Worm (Caenorhabditis elegans) whole organism, late embryonic: ENCODE measurements around the gene hrpa-1.
A peak's percentile ranks its signal among the peaks of the same experiment; 100 is the strongest.

ENCODE experiments used
- C38D4.7 ChIP-seq: fragments of 200-800 bp; sonication (Bioruptor generic); optimal IDR thresholded peaks from 2 replicates; lab custom pipeline; 2018; ENCODE audit warnings: mild to moderate bottlenecking, missing genetic modification characterization, moderate library complexity, missing compliant biosample characterization
- K09A11.1 ChIP-seq: sonication (generic microtip); optimal IDR thresholded peaks from 2 replicates; lab custom pipeline; 2017; ENCODE audit warnings: antibody characterized with exemption, mild to moderate bottlenecking, missing genetic modification characterization, missing compliant biosample characterization; ENCODE audit not compliant: insufficient read depth
- ahr-1 ChIP-seq: sonication (generic microtip); optimal IDR thresholded peaks from 2 replicates; lab custom pipeline; 2016; ENCODE audit warnings: missing genetic modification characterization, missing compliant biosample characterization
- ceh-14 ChIP-seq: sonication (generic microtip); optimal IDR thresholded peaks from 2 replicates; lab custom pipeline; 2016; ENCODE audit warnings: missing genotype, missing genetic modification characterization, missing compliant biosample characterization
- ceh-19 ChIP-seq: fragments of 200-800 bp; sonication (Bioruptor generic); optimal IDR thresholded peaks from 2 replicates; lab custom pipeline; 2018; ENCODE audit warnings: mild to moderate bottlenecking, missing genetic modification characterization, missing compliant biosample characterization
- ceh-24 ChIP-seq: sonication (generic microtip); optimal IDR thresholded peaks from 2 replicates; lab custom pipeline; 2016; ENCODE audit warnings: mild to moderate bottlenecking, missing genetic modification characterization, missing compliant biosample characterization
- ceh-30 ChIP-seq: fragments of 150-350 bp; optimal IDR thresholded peaks from 2 replicates; lab custom pipeline; 2014; ENCODE audit warnings: missing biosample characterization, missing genetic modification characterization
- ceh-34 ChIP-seq: sonication (generic microtip); optimal IDR thresholded peaks from 2 replicates; lab custom pipeline; 2016; ENCODE audit warnings: mild to moderate bottlenecking, missing genetic modification characterization, missing compliant biosample characterization
- ceh-45 ChIP-seq: fragments of 200-800 bp; sonication (Bioruptor generic); IDR thresholded peaks from 2 replicates; pipeline ENCODE4 v1.3.6; 2022; ENCODE audit warnings: missing genetic modification reagents, missing genetic modification characterization, missing compliant biosample characterization
- ceh-48 ChIP-seq: sonication (generic microtip); optimal IDR thresholded peaks from 2 replicates; lab custom pipeline; 2016; ENCODE audit warnings: missing genetic modification characterization, inconsistent platforms, missing compliant biosample characterization
- che-1 ChIP-seq: sonication (generic microtip); optimal IDR thresholded peaks from 2 replicates; lab custom pipeline; 2016; ENCODE audit warnings: mild to moderate bottlenecking, missing genetic modification characterization, missing compliant biosample characterization
- dmd-4 ChIP-seq: sonication (generic microtip); optimal IDR thresholded peaks from 2 replicates; lab custom pipeline; 2016; ENCODE audit warnings: borderline replicate concordance, missing genetic modification characterization, missing compliant biosample characterization
- dve-1 ChIP-seq: sonication (generic microtip); optimal IDR thresholded peaks from 2 replicates; lab custom pipeline; 2017; ENCODE audit warnings: antibody characterized with exemption, mild to moderate bottlenecking, missing genetic modification characterization, missing compliant biosample characterization
- elt-2 ChIP-seq: sonication (generic microtip); optimal IDR thresholded peaks from 2 replicates; lab custom pipeline; 2016; ENCODE audit warnings: missing genetic modification reagents, missing genetic modification characterization, missing compliant biosample characterization
- elt-4 ChIP-seq: sonication (generic microtip); optimal IDR thresholded peaks from 2 replicates; lab custom pipeline; 2016; ENCODE audit warnings: missing genetic modification characterization, missing compliant biosample characterization
- ets-4 ChIP-seq: sonication (generic microtip); optimal IDR thresholded peaks from 2 replicates; lab custom pipeline; 2016; ENCODE audit warnings: missing genetic modification characterization, missing compliant biosample characterization
- fax-1 ChIP-seq: sonication (generic microtip); optimal IDR thresholded peaks from 2 replicates; lab custom pipeline; 2016; ENCODE audit warnings: missing genotype, missing genetic modification characterization, missing compliant biosample characterization
- fkh-6 ChIP-seq: sonication (generic microtip); optimal IDR thresholded peaks from 2 replicates; lab custom pipeline; 2016; ENCODE audit warnings: missing genetic modification characterization, missing compliant biosample characterization
- gmeb-2 ChIP-seq: sonication (generic microtip); optimal IDR thresholded peaks from 2 replicates; lab custom pipeline; 2016; ENCODE audit warnings: missing genetic modification characterization, inconsistent platforms, missing compliant biosample characterization
- hlh-15 ChIP-seq: sonication (generic microtip); optimal IDR thresholded peaks from 2 replicates; lab custom pipeline; 2016; ENCODE audit warnings: missing genetic modification characterization, missing compliant biosample characterization
- hlh-30 ChIP-seq: sonication (generic microtip); optimal IDR thresholded peaks from 2 replicates; lab custom pipeline; 2017; ENCODE audit warnings: antibody characterized with exemption, missing genetic modification characterization, missing compliant biosample characterization; ENCODE audit not compliant: insufficient read depth
- hlh-8 ChIP-seq: sonication (generic microtip); optimal IDR thresholded peaks from 2 replicates; lab custom pipeline; 2016; ENCODE audit warnings: missing genotype, missing genetic modification characterization, missing compliant biosample characterization
- lim-6 ChIP-seq: sonication (generic microtip); optimal IDR thresholded peaks from 2 replicates; lab custom pipeline; 2016; ENCODE audit warnings: missing genetic modification characterization, missing compliant biosample characterization
- lin-11 ChIP-seq: fragments of 200-800 bp; sonication (Bioruptor generic); optimal IDR thresholded peaks from 2 replicates; lab custom pipeline; 2018; ENCODE audit warnings: mild to moderate bottlenecking, missing genetic modification characterization, missing compliant biosample characterization
- madf-2 ChIP-seq: sonication (generic microtip); optimal IDR thresholded peaks from 2 replicates; lab custom pipeline; 2017; ENCODE audit warnings: missing genetic modification characterization, missing compliant biosample characterization
- nfya-1 ChIP-seq: sonication (generic microtip); optimal IDR thresholded peaks from 2 replicates; lab custom pipeline; 2017; ENCODE audit warnings: missing genetic modification characterization, mild to moderate bottlenecking, missing compliant biosample characterization, antibody characterized with exemption, moderate library complexity
- nhr-232 ChIP-seq: sonication (generic microtip); optimal IDR thresholded peaks from 2 replicates; lab custom pipeline; 2016; ENCODE audit warnings: missing genetic modification characterization, missing compliant biosample characterization
- npax-4 ChIP-seq: sonication (generic microtip); optimal IDR thresholded peaks from 2 replicates; lab custom pipeline; 2016; ENCODE audit warnings: missing genetic modification characterization, missing compliant biosample characterization
- pat-9 ChIP-seq: fragments of 200-800 bp; sonication (Bioruptor generic); optimal IDR thresholded peaks from 2 replicates; lab custom pipeline; 2018; ENCODE audit warnings: mild to moderate bottlenecking, missing genetic modification characterization, moderate library complexity, missing compliant biosample characterization
- pha-2 ChIP-seq: sonication (generic microtip); optimal IDR thresholded peaks from 2 replicates; lab custom pipeline; 2017; ENCODE audit warnings: mild to moderate bottlenecking, missing genetic modification characterization, missing compliant biosample characterization
- pqm-1 ChIP-seq: sonication (generic microtip); optimal IDR thresholded peaks from 2 replicates; lab custom pipeline; 2016; ENCODE audit warnings: missing genetic modification characterization, missing compliant biosample characterization
- ref-2 ChIP-seq: sonication (generic microtip); optimal IDR thresholded peaks from 2 replicates; lab custom pipeline; 2016; ENCODE audit warnings: missing genetic modification characterization, missing compliant biosample characterization
- sdc-2 ChIP-seq: sonication (generic microtip); optimal IDR thresholded peaks from 2 replicates; lab custom pipeline; 2016; ENCODE audit warnings: missing genotype, missing genetic modification characterization, missing compliant biosample characterization
- sox-4 ChIP-seq: sonication (generic microtip); optimal IDR thresholded peaks from 2 replicates; lab custom pipeline; 2017; ENCODE audit warnings: mild to moderate bottlenecking, missing genetic modification characterization, inconsistent platforms, missing compliant biosample characterization
- tbx-2 ChIP-seq: sonication (generic microtip); optimal IDR thresholded peaks from 2 replicates; lab custom pipeline; 2016; ENCODE audit warnings: missing genetic modification characterization, missing compliant biosample characterization
- unc-3 ChIP-seq, 2 experiments: fragments of 200-800 bp in 1 of 2; sonication (Bioruptor generic) in 1 of 2; sonication (generic microtip) in 1 of 2; conservative IDR thresholded peaks in 1 of 2; optimal IDR thresholded peaks in 1 of 2; 2 replicates each; pipeline versions ENCODE4 v1.3.6 to Lab custom; 2016 to 2022; ENCODE audit warnings: missing compliant biosample characterization in 2 of 2, missing genetic modification characterization in 2 of 2, missing genetic modification reagents in 1 of 2
- unc-55 ChIP-seq: sonication (generic microtip); optimal IDR thresholded peaks from 2 replicates; lab custom pipeline; 2017; ENCODE audit warnings: missing biosample characterization, missing genetic modification reagents, missing genetic modification characterization
- zip-5 ChIP-seq: sonication (generic microtip); optimal IDR thresholded peaks from 2 replicates; lab custom pipeline; 2016; ENCODE audit warnings: missing genetic modification characterization, missing compliant biosample characterization
- ztf-16 ChIP-seq: sonication (generic microtip); optimal IDR thresholded peaks from 2 replicates; lab custom pipeline; 2017; ENCODE audit warnings: missing genetic modification characterization, missing compliant biosample characterization

hrpa-1 gene

DNA sequence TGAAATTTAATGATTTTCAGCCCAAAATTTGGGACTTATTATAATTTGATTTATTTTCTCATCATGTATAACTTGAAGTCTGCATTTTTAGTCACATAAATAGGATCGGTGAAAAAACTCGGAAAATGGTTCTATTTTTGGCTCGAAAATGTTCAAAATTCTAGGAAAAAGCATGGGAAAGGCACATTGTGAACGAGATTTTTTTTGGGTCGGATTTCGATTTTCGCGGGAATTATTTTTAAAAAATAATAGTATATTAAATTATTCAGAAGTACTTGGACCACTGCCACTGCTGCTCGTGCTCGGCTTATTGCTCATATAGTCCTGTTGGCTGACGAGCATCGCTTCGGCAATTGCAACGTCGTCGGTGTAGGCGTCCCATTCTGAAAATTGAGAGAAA is 34.7 kb upstream of the hrpa-1 start:
- no peak for TF ChIP-seq ceh-45 (GFP tag; lab: Robert Waterston, UW)
- TF ChIP-seq, all 69 proteins: peak for 0

DNA sequence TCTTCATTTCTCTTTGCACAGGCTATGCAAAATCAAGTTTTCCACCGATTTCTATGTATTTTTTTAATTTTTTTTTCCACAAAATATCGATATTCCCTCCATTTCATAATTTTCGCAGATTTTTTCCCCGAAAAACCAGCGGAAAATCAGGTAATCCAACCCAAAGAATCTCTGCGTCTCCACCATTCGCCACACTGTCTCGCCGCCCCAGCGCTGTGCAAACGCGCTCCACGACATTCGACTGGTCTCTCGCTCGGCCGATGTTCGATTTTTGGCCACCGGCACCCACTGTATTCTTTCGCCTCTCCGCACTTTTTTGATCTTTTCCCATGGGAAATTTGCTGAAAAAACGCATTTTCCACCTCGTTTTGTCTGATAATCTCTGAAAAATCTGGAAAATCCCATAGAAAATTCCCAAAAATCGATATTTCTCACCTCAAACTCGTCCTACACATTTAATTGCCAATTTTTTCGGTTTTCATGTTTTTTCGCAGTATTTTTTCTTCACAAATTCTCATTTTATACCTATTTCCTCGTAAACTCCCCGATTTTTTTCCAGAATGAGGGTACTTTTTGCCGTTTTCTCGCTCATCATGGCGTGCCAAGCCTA is 30.1 kb upstream of the hrpa-1 start, which contains the start of gene vha-19:
Gene vha-19, plus strand, starts transcription at position 560 of the 610 bp plus-strand sequence.
- TF ChIP-seq ets-4 (peak; percentile 14), hlh-8 (tag; lab: Kevin White, UChicago) (no peak), K09A11.1 (tag; lab: Kevin White, UChicago) (no peak), ceh-48 (tag; lab: Kevin White, UChicago) (peak; percentile 23), ceh-34 (peak; percentile 51), pqm-1 (tag; lab: Kevin White, UChicago) (no peak), gmeb-2 (tag; lab: Kevin White, UChicago) (no peak), elt-2 (tag; lab: Kevin White, UChicago) (no peak)
- TF ChIP-seq, all 69 proteins: peak for 3

DNA sequence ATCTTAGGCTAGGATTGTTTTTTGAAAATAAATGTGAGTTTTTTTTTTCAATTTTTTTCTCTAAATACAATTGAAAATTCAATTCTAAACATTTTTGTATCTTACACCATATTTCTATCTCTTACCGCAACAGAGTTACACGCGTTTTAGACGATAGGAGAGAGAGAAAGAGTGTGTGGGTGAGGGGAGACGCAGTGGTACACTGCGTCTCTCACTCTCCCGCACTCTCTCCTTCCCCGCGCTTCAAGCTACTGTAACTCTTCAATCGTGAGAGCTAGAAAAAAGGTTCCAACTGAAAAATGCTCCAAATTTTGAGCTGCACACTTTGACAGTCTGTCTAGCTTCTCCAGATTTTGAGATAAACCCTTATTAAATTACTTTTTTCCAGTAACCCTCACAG is 25.1 kb upstream of the hrpa-1 start:
- no peak for TF ChIP-seq gmeb-2 (tag; lab: Kevin White, UChicago)
- no peak for TF ChIP-seq dmd-4 (tag; lab: Kevin White, UChicago)
- TF ChIP-seq tbx-2: no peak
- no peak for TF ChIP-seq ceh-48 (tag; lab: Kevin White, UChicago)
- no peak for TF ChIP-seq sdc-2 (tag; lab: Kevin White, UChicago)
- no peak for TF ChIP-seq hlh-15
- TF ChIP-seq ceh-24 (tag; lab: Kevin White, UChicago): no peak
- no peak for TF ChIP-seq dve-1
- no peak for TF ChIP-seq unc-3 (GFP tag; conservative IDR thresholded peaks at IDR 0.05; lab: Robert Waterston, UW)
- no peak for TF ChIP-seq unc-3 (tag; optimal IDR thresholded peaks at IDR 0.05; lab: Kevin White, UChicago)
- TF ChIP-seq che-1 (tag; lab: Kevin White, UChicago): no peak
- no peak for TF ChIP-seq sox-4 (tag; lab: Kevin White, UChicago)
- TF ChIP-seq madf-2 (tag; lab: Kevin White, UChicago): no peak
- TF ChIP-seq pat-9 (tag; lab: Kevin White, UChicago): no peak
- TF ChIP-seq ceh-19 (GFP tag; lab: Kevin White, UChicago): no peak
- no peak for TF ChIP-seq ref-2 (tag; lab: Kevin White, UChicago)
- TF ChIP-seq lin-11: no peak
- no peak for TF ChIP-seq elt-2 (tag; lab: Kevin White, UChicago)
- no peak for TF ChIP-seq zip-5
- no peak for TF ChIP-seq fax-1 (tag; lab: Kevin White, UChicago)

DNA sequence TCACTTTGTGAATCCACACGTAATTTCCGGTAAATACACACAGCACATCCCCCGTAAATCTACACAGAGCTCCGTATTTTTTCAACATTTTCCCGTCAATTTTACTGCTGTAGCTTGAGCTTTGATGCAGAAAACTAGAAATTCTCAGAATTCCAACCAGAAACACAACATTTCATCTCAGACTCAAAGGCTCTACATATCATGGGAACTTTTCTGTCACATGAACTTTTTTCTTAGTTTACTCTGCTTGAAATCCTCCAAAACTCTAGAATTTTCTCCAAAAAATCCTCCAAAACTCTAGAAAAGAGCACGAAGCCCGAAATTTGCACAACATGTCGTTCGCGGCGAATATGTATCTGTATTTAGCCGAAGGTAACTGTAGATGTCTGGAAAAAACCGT is 24.6 kb upstream of the hrpa-1 start, which contains the start of gene Y55H10A.2:
Gene Y55H10A.2, plus strand, starts transcription at position 301 of the 400 bp plus-strand sequence.
- TF ChIP-seq ztf-16 (tag; lab: Kevin White, UChicago) (no peak), ahr-1 (tag; lab: Kevin White, UChicago) (no peak), gmeb-2 (tag; lab: Kevin White, UChicago) (no peak), lim-6 (tag; lab: Kevin White, UChicago) (no peak), nfya-1 (tag; lab: Kevin White, UChicago) (no peak)

DNA sequence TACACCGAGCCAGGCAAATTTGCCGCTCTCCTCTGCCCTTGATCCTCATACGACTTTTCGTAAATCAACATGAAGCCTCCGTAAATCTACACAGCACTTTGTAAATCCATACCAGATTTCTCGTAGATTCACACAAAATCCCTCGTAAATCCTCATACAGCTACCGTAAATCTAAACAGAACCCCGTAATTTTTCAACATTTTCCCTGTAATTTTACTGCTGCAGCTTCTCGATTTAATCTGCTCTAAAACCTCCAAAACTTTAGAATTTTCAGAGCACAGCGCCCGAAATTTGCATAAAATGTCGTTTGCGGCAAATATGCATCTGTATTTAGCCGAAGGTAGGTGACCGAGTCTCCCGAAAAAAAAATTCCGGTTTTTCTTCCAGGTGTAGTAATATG is 16.1 kb upstream of the hrpa-1 start, which contains the start of gene F42A6.1:
Gene F42A6.1, plus strand, starts transcription at position 301 of the 400 bp plus-strand sequence.
- TF ChIP-seq unc-55 (no peak), hlh-15 (no peak), ref-2 (tag; lab: Kevin White, UChicago) (no peak), pha-2 (tag; lab: Kevin White, UChicago) (no peak), fkh-6 (tag; lab: Kevin White, UChicago) (no peak), ceh-14 (tag; lab: Kevin White, UChicago) (no peak), nhr-232 (tag; lab: Kevin White, UChicago) (no peak), hlh-30 (tag; lab: Kevin White, UChicago) (no peak), ceh-30 (tag; lab: Kevin White, UChicago) (no peak), npax-4 (no peak), elt-2 (tag; lab: Kevin White, UChicago) (no peak), elt-4 (tag; lab: Kevin White, UChicago) (no peak), ceh-48 (tag; lab: Kevin White, UChicago) (no peak), ceh-19 (GFP tag; lab: Kevin White, UChicago) (no peak), C38D4.7 (no peak)
